Worm (Caenorhabditis elegans) whole organism, mixed stage, embryonic: Measurements from ENCODE around the gene clec-48.

Source experiments
- ces-1 ChIP-seq: fragments of 150-350 bp; optimal IDR thresholded peaks from 2 replicates; lab custom pipeline; 2014; ENCODE audit warnings: missing biosample characterization, missing genetic modification reagents, missing genetic modification characterization
- elt-1 ChIP-seq: sonication (generic microtip); optimal IDR thresholded peaks from 2 replicates; lab custom pipeline; 2017; ENCODE audit warnings: missing genetic modification characterization, mild to moderate bottlenecking, missing compliant biosample characterization, antibody characterized with exemption, moderate library complexity, borderline replicate concordance; ENCODE audit not compliant: insufficient read depth
- elt-3 ChIP-seq: fragments of 150-350 bp; optimal IDR thresholded peaks from 2 replicates; lab custom pipeline; 2014; ENCODE audit warnings: missing biosample characterization, missing genetic modification characterization
- lin-13 ChIP-seq: fragments of 150-350 bp; optimal IDR thresholded peaks from 2 replicates; lab custom pipeline; 2014; ENCODE audit warnings: missing biosample characterization, missing genetic modification characterization
- lin-32 ChIP-seq: fragments of 200-800 bp; sonication (Bioruptor generic); optimal IDR thresholded peaks from 2 replicates; lab custom pipeline; 2018; ENCODE audit warnings: mild to moderate bottlenecking, missing genetic modification characterization, missing compliant biosample characterization
- mep-1 ChIP-seq: fragments of 150-350 bp; optimal IDR thresholded peaks from 2 replicates; lab custom pipeline; 2017; ENCODE audit warnings: missing biosample characterization, missing genetic modification reagents, missing genetic modification characterization, inconsistent platforms
- nhr-28 ChIP-seq: fragments of 150-350 bp; optimal IDR thresholded peaks from 2 replicates; lab custom pipeline; 2014; ENCODE audit warnings: missing biosample characterization, missing genetic modification characterization
- unc-39 ChIP-seq: fragments of 150-350 bp; optimal IDR thresholded peaks from 2 replicates; lab custom pipeline; 2014; ENCODE audit warnings: missing biosample characterization, missing genetic modification characterization
- unc-62 ChIP-seq: fragments of 150-350 bp; optimal IDR thresholded peaks from 2 replicates; lab custom pipeline; 2014; ENCODE audit warnings: missing biosample characterization, missing genetic modification reagents, missing genetic modification characterization
- ztf-11 ChIP-seq: fragments of 150-350 bp; optimal IDR thresholded peaks from 2 replicates; lab custom pipeline; 2014; ENCODE audit warnings: missing biosample characterization, missing genetic modification characterization

ce11 chrV:18171568-18171967, 13.7 kb downstream of the clec-48 start, which contains the start of gene C14A6.8:
- TF ChIP-seq unc-39 (no peak), ztf-11 (tag; lab: Kevin White, UChicago) (no peak), ces-1 (GFP tag; lab: Kevin White, UChicago) (no peak), lin-32 (no peak), lin-13 (tag; lab: Kevin White, UChicago) (no peak), mep-1 (tag; lab: Kevin White, UChicago) (no peak), nhr-28 (no peak), unc-62 (GFP tag; lab: Kevin White, UChicago) (no peak), elt-3 (tag; lab: Kevin White, UChicago) (no peak), elt-1 (tag; lab: Kevin White, UChicago) (no peak)
